Fruit fly (Drosophila melanogaster) whole organism, embryonic: ENCODE data around the gene SdicB.

Experiments used
- Aef1 ChIP-seq: fragments of 200-800 bp; sonication (Bioruptor generic); IDR thresholded peaks from 3 replicates; pipeline ENCODE4 v1.3.6; 2022; ENCODE audit warnings: missing biosample characterization, missing genetic modification characterization
- Antp ChIP-seq: fragments of 200-800 bp; sonication (Bioruptor generic); optimal IDR thresholded peaks from 3 replicates; lab custom pipeline; 2016; ENCODE audit warnings: missing biosample characterization, missing genetic modification characterization
- CG10267 ChIP-seq: fragments of 200-800 bp; sonication (Bioruptor generic); optimal IDR thresholded peaks from 2 replicates; lab custom pipeline; 2018; ENCODE audit warnings: missing biosample characterization, mild to moderate bottlenecking, missing genetic modification characterization, moderate library complexity
- CG10366 ChIP-seq: fragments of 200-800 bp; sonication (Bioruptor generic); IDR thresholded peaks from 2 replicates; pipeline ENCODE4 v1.3.6; 2022; ENCODE audit warnings: missing biosample characterization, missing genetic modification characterization
- CG11560 ChIP-seq: fragments of 200-800 bp; sonication (Bioruptor generic); IDR thresholded peaks from 3 replicates; pipeline ENCODE4 v1.3.6; 2022; ENCODE audit warnings: missing biosample characterization, missing genetic modification characterization
- CG12155 ChIP-seq: fragments of 200-800 bp; sonication (Bioruptor generic); optimal IDR thresholded peaks from 3 replicates; lab custom pipeline; 2016; ENCODE audit warnings: missing biosample characterization, missing genetic modification characterization
- CG12299 ChIP-seq: fragments of 200-800 bp; sonication (Bioruptor generic); optimal IDR thresholded peaks from 2 replicates; lab custom pipeline; 2018; ENCODE audit warnings: missing biosample characterization, mild to moderate bottlenecking, missing genetic modification characterization
- CG12744 ChIP-seq: fragments of 200-800 bp; sonication (Bioruptor generic); optimal IDR thresholded peaks from 2 replicates; lab custom pipeline; 2016; ENCODE audit warnings: missing biosample characterization, missing genetic modification characterization
- CG14860 ChIP-seq: fragments of 200-800 bp; sonication (Bioruptor generic); IDR thresholded peaks from 3 replicates; pipeline ENCODE4 v1.3.6; 2022; ENCODE audit warnings: missing biosample characterization, missing genetic modification characterization; ENCODE audit not compliant: partially characterized antibody
- CG2889 ChIP-seq: fragments of 200-800 bp; sonication (Bioruptor generic); IDR thresholded peaks from 3 replicates; pipeline ENCODE4 v1.3.6; 2022; ENCODE audit warnings: missing biosample characterization, missing genetic modification characterization
- CG30403 ChIP-seq: fragments of 200-800 bp; sonication (Bioruptor generic); optimal IDR thresholded peaks from 3 replicates; lab custom pipeline; 2016; ENCODE audit warnings: missing biosample characterization, missing genetic modification characterization
- CG31441 ChIP-seq: fragments of 200-800 bp; sonication (Bioruptor generic); IDR thresholded peaks from 2 replicates; pipeline ENCODE4 v1.3.6; 2022; ENCODE audit warnings: missing biosample characterization, missing genetic modification characterization
- CG34376 ChIP-seq: fragments of 200-800 bp; sonication (Bioruptor generic); optimal IDR thresholded peaks from 2 replicates; lab custom pipeline; 2018; ENCODE audit warnings: missing biosample characterization, mild to moderate bottlenecking, missing genetic modification characterization
- CG6791 ChIP-seq: fragments of 200-800 bp; sonication (Bioruptor generic); IDR thresholded peaks from 3 replicates; pipeline ENCODE4 v1.3.6; 2022; ENCODE audit warnings: missing biosample characterization, missing genetic modification characterization; ENCODE audit not compliant: partially characterized antibody
- CG7987 ChIP-seq: fragments of 200-800 bp; sonication (Bioruptor generic); optimal IDR thresholded peaks from 2 replicates; lab custom pipeline; 2018; ENCODE audit warnings: missing biosample characterization, mild to moderate bottlenecking, missing genetic modification characterization, moderate library complexity
- CG8359 ChIP-seq: fragments of 200-800 bp; sonication (Bioruptor generic); optimal IDR thresholded peaks from 2 replicates; lab custom pipeline; 2017; ENCODE audit warnings: missing biosample characterization, mild to moderate bottlenecking, missing genetic modification characterization, borderline replicate concordance
- CG9727 ChIP-seq: fragments of 200-800 bp; sonication (Bioruptor generic); optimal IDR thresholded peaks from 3 replicates; lab custom pipeline; 2017; ENCODE audit warnings: missing biosample characterization, mild to moderate bottlenecking, missing genetic modification characterization
- CrebB ChIP-seq: fragments of 200-800 bp; sonication (Bioruptor generic); optimal IDR thresholded peaks from 3 replicates; lab custom pipeline; 2018; ENCODE audit warnings: missing biosample characterization, mild to moderate bottlenecking, missing genetic modification characterization
- D ChIP-seq, 2 experiments: fragments of 200-800 bp in 1 of 2; fragments of >200 bp in 1 of 2; sonication (Bioruptor generic) in 1 of 2; optimal IDR thresholded peaks; 2 replicates in 1 of 2; 3 replicates in 1 of 2; lab custom pipeline; 2017; ENCODE audit warnings: mild to moderate bottlenecking in 1 of 2, missing biosample characterization in 1 of 2, missing genetic modification characterization in 1 of 2, missing genetic modification reagents in 1 of 2
- Doc3 ChIP-seq: fragments of 200-800 bp; sonication (Bioruptor generic); IDR thresholded peaks from 3 replicates; pipeline ENCODE4 v1.3.6; 2022; ENCODE audit warnings: missing biosample characterization, missing genetic modification characterization; ENCODE audit not compliant: partially characterized antibody
- Dref ChIP-seq: fragments of 200-800 bp; sonication (Bioruptor generic); IDR thresholded peaks from 2 replicates; pipeline ENCODE4 v1.3.6; 2022; ENCODE audit warnings: missing biosample characterization, missing genetic modification characterization
- Gsc ChIP-seq: fragments of 200-800 bp; sonication (Bioruptor generic); IDR thresholded peaks from 2 replicates; pipeline ENCODE4 v1.3.6; 2022; ENCODE audit warnings: missing biosample characterization, missing genetic modification characterization
- Gug ChIP-seq: fragments of 200-800 bp; sonication (Bioruptor generic); IDR thresholded peaks from 4 replicates; pipeline ENCODE4 v1.3.6; 2022; ENCODE audit warnings: missing biosample characterization, missing genetic modification characterization
- MESR4 ChIP-seq: fragments of 200-800 bp; sonication (Bioruptor generic); optimal IDR thresholded peaks from 2 replicates; lab custom pipeline; 2018; ENCODE audit warnings: missing biosample characterization, mild to moderate bottlenecking, missing genetic modification characterization, moderate library complexity
- Max ChIP-seq: fragments of 200-800 bp; sonication (Bioruptor generic); optimal IDR thresholded peaks from 2 replicates; lab custom pipeline; 2016; ENCODE audit warnings: missing biosample characterization, mild to moderate bottlenecking, missing genetic modification characterization
- Med ChIP-seq: fragments of 200-800 bp; sonication (Bioruptor generic); peaks from one replicate; lab custom pipeline; 2016; ENCODE audit warnings: missing biosample characterization, missing genetic modification characterization, mild to moderate bottlenecking, inconsistent platforms, moderate library complexity
- Meics ChIP-seq: fragments of 200-800 bp; sonication (Bioruptor generic); optimal IDR thresholded peaks from 2 replicates; lab custom pipeline; 2017; ENCODE audit warnings: missing biosample characterization, mild to moderate bottlenecking, missing genetic modification characterization
- Oli ChIP-seq: fragments of 200-800 bp; sonication (Bioruptor generic); optimal IDR thresholded peaks from 2 replicates; lab custom pipeline; 2018; ENCODE audit warnings: missing biosample characterization, mild to moderate bottlenecking, missing genetic modification characterization, moderate library complexity
- Tbp ChIP-seq: fragments of >200 bp; optimal IDR thresholded peaks from 2 replicates; lab custom pipeline; 2018; ENCODE audit warnings: missing biosample characterization, missing genetic modification characterization
- Xrp1 ChIP-seq: fragments of 200-800 bp; sonication (Bioruptor generic); IDR thresholded peaks from 2 replicates; pipeline ENCODE4 v1.3.6; 2022; ENCODE audit warnings: missing biosample characterization, missing genetic modification characterization
- chn ChIP-seq: fragments of 200-800 bp; sonication (Bioruptor generic); optimal IDR thresholded peaks from 2 replicates; lab custom pipeline; 2016; ENCODE audit warnings: missing biosample characterization, missing genetic modification characterization
- dan ChIP-seq: fragments of 200-800 bp; sonication (Bioruptor generic); IDR thresholded peaks from 2 replicates; pipeline ENCODE4 v1.3.6; 2022; ENCODE audit warnings: missing biosample characterization, missing genetic modification characterization
- dm ChIP-seq: fragments of 200-800 bp; sonication (Bioruptor generic); optimal IDR thresholded peaks from 3 replicates; lab custom pipeline; 2016; ENCODE audit warnings: missing biosample characterization, missing genetic modification characterization
- her ChIP-seq: fragments of 200-800 bp; sonication (Bioruptor generic); optimal IDR thresholded peaks from 2 replicates; lab custom pipeline; 2016; ENCODE audit warnings: missing biosample characterization, missing genetic modification characterization
- inv ChIP-seq: fragments of 200-800 bp; sonication (Bioruptor generic); IDR thresholded peaks from 2 replicates; pipeline ENCODE4 v1.3.6; 2022; ENCODE audit warnings: missing biosample characterization, missing genetic modification characterization; ENCODE audit not compliant: partially characterized antibody
- ken ChIP-seq: fragments of 200-800 bp; sonication (Bioruptor generic); IDR thresholded peaks from 3 replicates; pipeline ENCODE4 v1.3.6; 2022; ENCODE audit warnings: missing biosample characterization, missing genetic modification characterization
- maf-S ChIP-seq: fragments of 200-800 bp; sonication (Bioruptor generic); optimal IDR thresholded peaks from 2 replicates; lab custom pipeline; 2016; ENCODE audit warnings: missing biosample characterization, missing genetic modification characterization
- mam ChIP-seq: fragments of 200-800 bp; sonication (Bioruptor generic); optimal IDR thresholded peaks from 3 replicates; lab custom pipeline; 2016; ENCODE audit warnings: missing biosample characterization, missing genetic modification characterization
- onecut ChIP-seq: fragments of 200-800 bp; sonication (Bioruptor generic); IDR thresholded peaks from 2 replicates; pipeline ENCODE4 v1.3.6; 2022; ENCODE audit warnings: missing biosample characterization, missing genetic modification characterization
- p53 ChIP-seq: fragments of 200-800 bp; sonication (Bioruptor generic); optimal IDR thresholded peaks from 2 replicates; lab custom pipeline; 2016; ENCODE audit warnings: missing biosample characterization, missing genetic modification characterization
- pfk ChIP-seq: fragments of 200-800 bp; sonication (Bioruptor generic); optimal IDR thresholded peaks from 2 replicates; lab custom pipeline; 2018; ENCODE audit warnings: missing biosample characterization, mild to moderate bottlenecking, missing genetic modification characterization, moderate library complexity
- repo ChIP-seq: fragments of 200-800 bp; sonication (Bioruptor generic); optimal IDR thresholded peaks from 2 replicates; lab custom pipeline; 2016; ENCODE audit warnings: missing biosample characterization, missing genetic modification characterization
- sens ChIP-seq: fragments of 200-800 bp; sonication (Bioruptor generic); peaks from one replicate; lab custom pipeline; 2016; ENCODE audit warnings: missing biosample characterization, missing genetic modification characterization
- seq ChIP-seq: fragments of 200-800 bp; sonication (Bioruptor generic); IDR thresholded peaks from 2 replicates; pipeline ENCODE4 v1.3.6; 2022; ENCODE audit warnings: missing biosample characterization, missing genetic modification characterization
- sim ChIP-seq: fragments of 200-800 bp; sonication (Bioruptor generic); IDR thresholded peaks from 2 replicates; pipeline ENCODE4 v1.3.6; 2022; ENCODE audit warnings: missing biosample characterization, missing genetic modification characterization
- sug ChIP-seq: fragments of 200-800 bp; optimal IDR thresholded peaks from 2 replicates; lab custom pipeline; 2019; ENCODE audit warnings: missing biosample characterization, mild to moderate bottlenecking, missing genetic modification characterization, moderate library complexity
- tll ChIP-seq, 2 experiments: fragments of 200-800 bp in 1 of 2; fragments of >200 bp in 1 of 2; sonication (Bioruptor generic) in 1 of 2; optimal IDR thresholded peaks; 2 replicates each; lab custom pipeline; 2017 to 2019; ENCODE audit warnings: missing biosample characterization in 2 of 2, missing genetic modification characterization in 2 of 2, mild to moderate bottlenecking in 1 of 2, moderate library complexity in 1 of 2
- tup ChIP-seq: fragments of 200-800 bp; sonication (Bioruptor generic); optimal IDR thresholded peaks from 2 replicates; lab custom pipeline; 2016; ENCODE audit warnings: missing biosample characterization, mild to moderate bottlenecking, missing genetic modification characterization, moderate library complexity

SdicB gene

dm6 chrX:20256849-20257590 is 47.6 kb upstream of the SdicB start, which contains the start of gene CG17065 (continued):
- peak; percentile 10 for TF ChIP-seq her (GFP tag; lab: Kevin White, UChicago)
- peak; percentile 93 for TF ChIP-seq Dref (GFP tag; lab: Robert Waterston, UW)
- TF ChIP-seq CG30403: peak; percentile 34
- peak; percentile 51 for TF ChIP-seq sug
- TF ChIP-seq sim (GFP tag; lab: Robert Waterston, UW): no peak
- no peak for TF ChIP-seq CrebB
- TF ChIP-seq tup (GFP tag; lab: Kevin White, UChicago): no peak
- no peak for TF ChIP-seq pfk (GFP tag; lab: Kevin White, UChicago)
- no peak for TF ChIP-seq seq (GFP tag; lab: Robert Waterston, UW)
- TF ChIP-seq CG12155 (GFP tag; lab: Kevin White, UChicago): no peak
- TF ChIP-seq CG31441 (GFP tag; lab: Robert Waterston, UW): 0 out of 2 replicates have a peak, but pooled peaks have one; percentile 16
- TF ChIP-seq Xrp1 (GFP tag; lab: Robert Waterston, UW): no peak
- 0 out of 2 replicates have a peak, but pooled peaks have one; percentile 30 for TF ChIP-seq inv (GFP tag; lab: Robert Waterston, UW)
- TF ChIP-seq Oli (tag; lab: Kevin White, UChicago): peak; percentile 4
- peak; percentile 35 for TF ChIP-seq Meics (GFP tag; lab: Kevin White, UChicago)
- peak; percentile 38 for TF ChIP-seq CG10267
- peak; percentile 61; the same call in 1 of the 3 replicates for TF ChIP-seq CG6791 (GFP tag; lab: Robert Waterston, UW)
- TF ChIP-seq Aef1 (GFP tag; lab: Robert Waterston, UW): peak; percentile 50; the same call in 2 of the 3 replicates
- TF ChIP-seq CG7987 (GFP tag; lab: Kevin White, UChicago): no peak
- TF ChIP-seq chn (GFP tag; lab: Kevin White, UChicago): peak; percentile 49
- peak; percentile 49 for TF ChIP-seq MESR4 (GFP tag; lab: Kevin White, UChicago)
- TF ChIP-seq CG14860 (GFP tag; lab: Robert Waterston, UW): 0 out of 3 replicates have a peak, but pooled peaks have one; percentile 47
- TF ChIP-seq ken (GFP tag; lab: Robert Waterston, UW): 0 out of 3 replicates have a peak, but pooled peaks have one; percentile 10
- TF ChIP-seq Tbp (GFP tag; lab: Kevin White, UChicago): peak; percentile 23
- TF ChIP-seq sens (GFP tag; lab: Kevin White, UChicago): peak; percentile 89
- TF ChIP-seq repo: peak; percentile 22
- TF ChIP-seq tll (GFP tag; optimal IDR thresholded peaks at IDR 0.05; lab: Kevin White, UChicago): peak in 1 of 2 experiments; percentile 92
- peak; percentile 29 for TF ChIP-seq CG9727 (GFP tag; lab: Kevin White, UChicago)
- peak; percentile 10 for TF ChIP-seq dm (GFP tag; lab: Kevin White, UChicago)
- peak; percentile 62 for TF ChIP-seq D (optimal IDR thresholded peaks at IDR 0.05; lab: Kevin White, UChicago)
- TF ChIP-seq D (GFP tag; optimal IDR thresholded peaks at IDR 0.05; lab: Kevin White, UChicago): no peak
- TF ChIP-seq Antp (GFP tag; lab: Kevin White, UChicago): peak; percentile 40
- no peak for TF ChIP-seq CG2889 (GFP tag; lab: Robert Waterston, UW)
- TF ChIP-seq onecut (GFP tag; lab: Robert Waterston, UW): peak; percentile 37; the same call in 1 of the 2 replicates
- peak; percentile 19 for TF ChIP-seq CG12299 (tag; lab: Kevin White, UChicago)
- no peak for TF ChIP-seq Doc3
- TF ChIP-seq dan (GFP tag; lab: Robert Waterston, UW): no peak
- TF ChIP-seq CG8359 (GFP tag; lab: Kevin White, UChicago): no peak
- TF ChIP-seq CG11560 (tag; lab: Robert Waterston, UW): peak; percentile 100
- no peak for TF ChIP-seq CG10366 (GFP tag; lab: Robert Waterston, UW)
- TF ChIP-seq CG12744 (GFP tag; lab: Kevin White, UChicago): peak; percentile 15
- TF ChIP-seq CG34376 (GFP tag; lab: Kevin White, UChicago): peak; percentile 54
- TF ChIP-seq mam (GFP tag; lab: Kevin White, UChicago): peak; percentile 46
- TF ChIP-seq Gsc (GFP tag; lab: Robert Waterston, UW): no peak
- no peak for TF ChIP-seq p53 (GFP tag; lab: Kevin White, UChicago)
- TF ChIP-seq maf-S (GFP tag; lab: Kevin White, UChicago): peak; percentile 22
- peak; percentile 88 for TF ChIP-seq Med (GFP tag; lab: Kevin White, UChicago)
- peak; percentile 46 for TF ChIP-seq Max (GFP tag; lab: Kevin White, UChicago)
- no peak; the same call in 3 of the 4 replicates for TF ChIP-seq Gug (GFP tag; lab: Robert Waterston, UW)
